Worm (Caenorhabditis elegans) whole organism, L1 larva: Measurements from ENCODE around the gene cyn-13.
"Not testable (repeated sequence)": the region's sequence is repeated elsewhere in the genome, so short reads cannot be mapped to it uniquely, and the experiment has no call there.

Source experiments
- C16A3.4 ChIP-seq: fragments of 150-350 bp; optimal IDR thresholded peaks from 2 replicates; lab custom pipeline; 2014; ENCODE audit warnings: missing biosample characterization, missing genetic modification characterization
- Y116A8C.19 ChIP-seq: sonication (generic microtip); optimal IDR thresholded peaks from 2 replicates; lab custom pipeline; 2016; ENCODE audit warnings: missing compliant biosample characterization, missing genetic modification characterization, borderline replicate concordance
- alr-1 ChIP-seq: fragments of 200-800 bp; sonication (Bioruptor generic); optimal IDR thresholded peaks from 2 replicates; lab custom pipeline; 2018; ENCODE audit warnings: borderline replicate concordance, mild to moderate bottlenecking, missing genetic modification characterization, missing compliant biosample characterization
- ceh-82 ChIP-seq, 3 experiments: fragments of 150-350 bp in 1 of 3; sonication (generic microtip) in 2 of 3; optimal IDR thresholded peaks; 2 replicates each; lab custom pipeline; 2014 to 2017; ENCODE audit warnings: missing biosample characterization in 3 of 3, missing genetic modification characterization in 3 of 3
- ceh-88 ChIP-seq: fragments of 200-800 bp; sonication (Bioruptor generic); IDR thresholded peaks from 2 replicates; pipeline ENCODE4 v1.3.6; 2022; ENCODE audit warnings: missing genetic modification characterization, missing compliant biosample characterization
- ceh-90 ChIP-seq: sonication (generic microtip); optimal IDR thresholded peaks from 2 replicates; lab custom pipeline; 2016; ENCODE audit warnings: missing genetic modification characterization, missing compliant biosample characterization
- dpl-1 ChIP-seq, 3 experiments: fragments of 150-350 bp in 2 of 3; sonication (generic microtip) in 1 of 3; optimal IDR thresholded peaks; 2 replicates each; lab custom pipeline; 2014 to 2017; ENCODE audit warnings: missing biosample characterization in 3 of 3, missing genetic modification characterization in 3 of 3, missing genetic modification reagents in 3 of 3
- dsc-1 ChIP-seq: sonication (generic microtip); optimal IDR thresholded peaks from 2 replicates; lab custom pipeline; 2016; ENCODE audit warnings: mild to moderate bottlenecking, missing genetic modification characterization, missing compliant biosample characterization
- efl-1 ChIP-seq, 4 experiments: fragments of 150-350 bp; optimal IDR thresholded peaks in 3 of 4; peaks in 1 of 4; 1 replicate in 1 of 4; 2 replicates in 3 of 4; lab custom pipeline; 2014; ENCODE audit warnings: missing biosample characterization in 2 of 4, missing genetic modification characterization in 2 of 4, missing genetic modification reagents in 2 of 4
- elt-2 ChIP-seq: sonication (generic microtip); optimal IDR thresholded peaks from 2 replicates; lab custom pipeline; 2016; ENCODE audit warnings: missing genetic modification characterization, mild to moderate bottlenecking, inconsistent platforms, missing compliant biosample characterization, missing genetic modification reagents
- fkh-8 ChIP-seq: sonication (generic microtip); optimal IDR thresholded peaks from 2 replicates; lab custom pipeline; 2016; ENCODE audit warnings: mild to moderate bottlenecking, missing genetic modification characterization, missing compliant biosample characterization
- grh-1 ChIP-seq: fragments of 200-800 bp; sonication (Bioruptor generic); IDR thresholded peaks from 2 replicates; pipeline ENCODE4 v1.3.6; 2022; ENCODE audit warnings: missing genetic modification reagents, missing genetic modification characterization, missing compliant biosample characterization
- hlh-4 ChIP-seq: sonication (generic microtip); optimal IDR thresholded peaks from 2 replicates; lab custom pipeline; 2016; ENCODE audit warnings: mild to moderate bottlenecking, missing genetic modification characterization, missing compliant biosample characterization
- irx-1 ChIP-seq: sonication (generic microtip); optimal IDR thresholded peaks from 2 replicates; lab custom pipeline; 2016; ENCODE audit warnings: missing genetic modification characterization, missing compliant biosample characterization
- jun-1 ChIP-seq: fragments of 150-350 bp; optimal IDR thresholded peaks from 2 replicates; lab custom pipeline; 2014; ENCODE audit warnings: missing biosample characterization, missing genetic modification reagents, missing genetic modification characterization
- lin-15B ChIP-seq: fragments of 150-350 bp; sonication (generic microtip); optimal IDR thresholded peaks from 3 replicates; lab custom pipeline; 2014; ENCODE audit warnings: missing biosample characterization, missing genetic modification characterization
- lsy-2 ChIP-seq, 2 experiments: fragments of 150-350 bp; optimal IDR thresholded peaks; 2 replicates each; lab custom pipeline; 2014; ENCODE audit warnings: missing biosample characterization in 2 of 2, missing genetic modification characterization in 2 of 2
- mdl-1 ChIP-seq, 2 experiments: fragments of 150-350 bp; optimal IDR thresholded peaks; 2 replicates each; lab custom pipeline; 2014 to 2017; ENCODE audit warnings: missing biosample characterization in 2 of 2, missing genetic modification characterization in 2 of 2, inconsistent platforms in 1 of 2
- nhr-12 ChIP-seq: sonication (generic microtip); optimal IDR thresholded peaks from 2 replicates; lab custom pipeline; 2017; ENCODE audit warnings: missing biosample characterization, missing genetic modification characterization
- nhr-47 ChIP-seq: sonication (generic microtip); optimal IDR thresholded peaks from 2 replicates; lab custom pipeline; 2016; ENCODE audit warnings: mild to moderate bottlenecking, missing genetic modification characterization, moderate library complexity, missing compliant biosample characterization
- nhr-71 ChIP-seq: sonication (generic microtip); optimal IDR thresholded peaks from 2 replicates; lab custom pipeline; 2016; ENCODE audit warnings: mild to moderate bottlenecking, missing genetic modification characterization, moderate library complexity, missing compliant biosample characterization
- nhr-77 ChIP-seq: fragments of 150-350 bp; optimal IDR thresholded peaks from 2 replicates; lab custom pipeline; 2014; ENCODE audit warnings: missing biosample characterization, missing genetic modification characterization
- pag-3 ChIP-seq: sonication (generic microtip); optimal IDR thresholded peaks from 2 replicates; lab custom pipeline; 2017; ENCODE audit warnings: missing genetic modification characterization, mild to moderate bottlenecking, missing compliant biosample characterization, antibody characterized with exemption, borderline replicate concordance; ENCODE audit not compliant: insufficient read depth
- rnt-1 ChIP-seq: sonication (generic microtip); optimal IDR thresholded peaks from 2 replicates; lab custom pipeline; 2016; ENCODE audit warnings: mild to moderate bottlenecking, missing genetic modification characterization, moderate library complexity, missing compliant biosample characterization
- snpc-4 ChIP-seq: fragments of 150-350 bp; optimal IDR thresholded peaks from 2 replicates; lab custom pipeline; 2014; ENCODE audit warnings: missing biosample characterization, missing genetic modification characterization
- sox-4 ChIP-seq: sonication (generic microtip); optimal IDR thresholded peaks from 2 replicates; lab custom pipeline; 2016; ENCODE audit warnings: missing genetic modification characterization, missing compliant biosample characterization
- sup-37 ChIP-seq: fragments of 200-800 bp; sonication (Bioruptor generic); optimal IDR thresholded peaks from 2 replicates; lab custom pipeline; 2018; ENCODE audit warnings: mild to moderate bottlenecking, missing genetic modification characterization, missing compliant biosample characterization
- tbx-2 ChIP-seq: sonication (generic microtip); optimal IDR thresholded peaks from 2 replicates; lab custom pipeline; 2016; ENCODE audit warnings: missing genetic modification characterization, missing compliant biosample characterization
- unc-98 ChIP-seq: fragments of 200-800 bp; sonication (Bioruptor generic); IDR thresholded peaks from 2 replicates; pipeline ENCODE4 v1.3.6; 2022; ENCODE audit warnings: missing genetic modification characterization, missing compliant biosample characterization
- vab-15 ChIP-seq: sonication (generic microtip); optimal IDR thresholded peaks from 2 replicates; lab custom pipeline; 2017; ENCODE audit warnings: missing genotype, mild to moderate bottlenecking, missing genetic modification characterization, missing compliant biosample characterization

The cyn-13 gene

DNA sequence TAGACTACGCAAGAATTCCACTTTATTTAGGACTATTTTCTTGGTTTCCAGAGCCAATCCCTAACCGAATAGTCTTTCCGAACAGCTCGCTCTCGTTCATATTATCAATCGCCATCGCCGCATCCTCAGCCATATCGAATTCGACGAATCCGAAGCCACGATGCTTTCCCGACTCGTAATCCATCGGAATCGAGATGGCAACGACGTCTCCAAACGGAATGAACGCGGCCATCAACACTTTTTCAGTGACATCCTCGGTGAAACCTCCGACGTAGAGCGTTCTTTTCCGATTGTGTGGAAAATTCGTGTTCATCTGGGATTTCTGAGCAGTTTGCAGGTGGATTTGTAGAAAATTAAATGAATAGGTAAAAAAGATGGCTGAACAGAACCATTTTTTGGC lies at the start of gene cyn-13:
TSS of gene cyn-13 (minus strand) at position 313 of the 400 bp plus-strand sequence.
- no peak for TF ChIP-seq sox-4
- TF ChIP-seq dpl-1 (GFP tag; optimal IDR thresholded peaks at IDR 0.05; lab: Kevin White, UChicago), result no peak
- TF ChIP-seq C16A3.4 (tag; lab: Kevin White, UChicago), result no peak
- no peak for TF ChIP-seq ceh-82 (tag; optimal IDR thresholded peaks at IDR 0.05; lab: Kevin White, UChicago)
- TF ChIP-seq snpc-4 (tag; lab: Kevin White, UChicago), result no peak
- no peak for TF ChIP-seq nhr-71
- no peak for TF ChIP-seq nhr-47 (tag; lab: Kevin White, UChicago)
- no peak for TF ChIP-seq alr-1 (tag; lab: Kevin White, UChicago)
- no peak for TF ChIP-seq nhr-12 (tag; lab: Kevin White, UChicago)
- no peak for TF ChIP-seq tbx-2
- TF ChIP-seq vab-15 (tag; lab: Kevin White, UChicago), result no peak
- TF ChIP-seq Y116A8C.19, result no peak
- no peak for TF ChIP-seq pag-3 (tag; lab: Kevin White, UChicago)
- no peak for TF ChIP-seq rnt-1 (tag; lab: Kevin White, UChicago)
- TF ChIP-seq mdl-1 (tag; optimal IDR thresholded peaks at IDR 0.05; lab: Kevin White, UChicago), result no peak
- no peak for TF ChIP-seq dsc-1
- TF ChIP-seq elt-2 (tag; lab: Kevin White, UChicago), result no peak
- no peak for TF ChIP-seq nhr-77 (tag; lab: Kevin White, UChicago)
- no peak for TF ChIP-seq fkh-8 (tag; lab: Kevin White, UChicago)

DNA sequence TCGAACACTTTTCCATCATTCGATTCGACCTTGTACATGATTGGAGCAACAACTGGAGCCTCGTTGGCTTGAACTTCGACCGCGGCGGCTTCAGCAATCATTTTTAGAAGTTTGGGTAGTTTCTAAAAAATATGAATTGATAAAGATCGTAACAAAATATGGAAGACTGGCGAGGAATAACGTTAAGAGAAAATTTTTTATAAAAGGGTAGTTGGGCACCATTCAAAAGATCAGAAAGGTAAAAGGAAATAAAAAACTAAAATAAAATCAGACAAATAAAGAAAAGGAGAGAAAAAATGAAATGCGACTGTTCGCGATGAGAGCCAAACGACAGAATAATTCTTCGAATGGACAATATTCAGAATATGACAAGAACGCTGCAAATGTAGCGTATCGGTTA lies 49.3 kb upstream of the cyn-13 start, which contains the start of gene skr-8:
TSS of gene skr-8 (minus strand) at position 101 of the 400 bp plus-strand sequence.
- TF ChIP-seq jun-1 (tag; lab: Kevin White, UChicago); ceh-88 (GFP tag; lab: Robert Waterston, UW); sup-37 (GFP tag; lab: Kevin White, UChicago): not testable (repeated sequence)
- TF ChIP-seq, all 84 proteins: peak for 0; not testable (repeated sequence) for 84

DNA sequence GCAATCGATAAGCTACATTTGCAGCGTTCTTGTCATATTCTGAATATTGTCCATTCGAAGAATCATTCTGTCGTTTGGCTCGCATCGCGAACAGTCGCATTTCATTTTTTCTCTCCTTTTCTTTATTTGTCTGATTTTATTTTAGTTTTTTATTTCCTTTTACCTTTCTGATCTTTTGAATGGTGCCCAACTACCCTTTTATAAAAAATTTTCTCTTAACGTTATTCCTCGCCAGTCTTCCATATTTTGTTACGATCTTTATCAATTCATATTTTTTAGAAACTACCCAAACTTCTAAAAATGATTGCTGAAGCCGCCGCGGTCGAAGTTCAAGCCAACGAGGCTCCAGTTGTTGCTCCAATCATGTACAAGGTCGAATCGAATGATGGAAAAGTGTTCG lies 46.8 kb upstream of the cyn-13 start, which contains the start of gene skr-9:
TSS of gene skr-9 (plus strand) at position 301 of the 400 bp plus-strand sequence.
- not testable (repeated sequence) for TF ChIP-seq C16A3.4 (tag; lab: Kevin White, UChicago); ceh-90 (tag; lab: Kevin White, UChicago); efl-1 (optimal IDR thresholded peaks at IDR 0.05; lab: Kevin White, UChicago); efl-1 (GFP tag; optimal IDR thresholded peaks at IDR 0.05 in 1 of 2; lab: Kevin White, UChicago)

DNA sequence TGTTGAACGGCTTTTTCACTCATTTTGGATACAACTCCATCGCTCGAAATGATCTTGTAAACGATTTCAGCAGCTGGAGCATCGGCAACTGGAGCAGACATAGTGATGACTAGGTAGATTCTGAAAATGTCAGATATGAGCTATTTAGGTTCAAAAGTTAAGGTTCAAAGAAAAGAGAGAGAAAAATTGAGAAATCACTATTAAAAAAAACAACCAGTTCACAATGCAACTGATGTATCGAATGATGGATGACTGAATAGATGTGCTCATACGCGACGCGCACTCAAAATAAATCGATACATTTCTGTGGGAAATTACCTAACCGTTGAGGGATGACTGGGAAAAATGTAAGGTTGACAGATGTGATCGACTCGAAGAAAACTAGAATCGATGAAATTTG lies 46.1 kb upstream of the cyn-13 start, which contains the start of gene skr-13:
TSS of gene skr-13 (minus strand) at position 101 of the 400 bp plus-strand sequence.
- TF ChIP-seq unc-98 (GFP tag; lab: Robert Waterston, UW) (no peak), lsy-2 (tag; optimal IDR thresholded peaks at IDR 0.05; lab: Kevin White, UChicago) (no peak), irx-1 (tag; lab: Kevin White, UChicago) (no peak), lin-15B (tag; lab: Kevin White, UChicago) (no peak), pag-3 (tag; lab: Kevin White, UChicago) (no peak), hlh-4 (no peak), dpl-1 (GFP tag; optimal IDR thresholded peaks at IDR 0.05; lab: Kevin White, UChicago) (no peak)

DNA sequence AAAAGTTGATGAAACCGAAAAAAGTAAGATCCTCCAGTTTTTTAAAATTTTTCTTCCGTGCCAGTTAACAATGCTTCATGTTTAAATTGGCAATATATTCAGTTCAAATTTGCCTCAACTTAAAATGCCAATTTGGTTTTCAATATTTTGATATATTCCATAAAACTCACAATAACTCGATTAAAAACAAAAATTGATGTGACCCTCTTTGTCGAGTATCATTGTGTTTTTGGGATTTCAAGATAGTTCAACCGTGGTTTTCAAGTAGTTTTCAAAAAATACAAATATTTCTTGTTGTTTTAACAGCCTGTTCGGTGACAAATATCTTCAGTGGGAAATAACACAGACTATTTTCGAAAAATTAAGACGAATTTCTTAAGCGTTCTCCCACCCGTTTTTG lies 36.5 kb upstream of the cyn-13 start:
- TF ChIP-seq sup-37 (GFP tag; lab: Kevin White, UChicago) (no peak), ceh-82 (tag; optimal IDR thresholded peaks at IDR 0.05; lab: Kevin White, UChicago) (no peak), grh-1 (GFP tag; lab: Robert Waterston, UW) (no peak), pag-3 (tag; lab: Kevin White, UChicago) (no peak)
